Worm (Caenorhabditis elegans) whole organism, late embryonic: ENCODE data around the gene T22B2.5.

Experiments used
- Y22D7AL.16 ChIP-seq: sonication (generic microtip); optimal IDR thresholded peaks from 2 replicates; lab custom pipeline; 2016; ENCODE audit warnings: missing genetic modification characterization, missing compliant biosample characterization
- ama-1 ChIP-seq: fragments of 150-350 bp; optimal IDR thresholded peaks from 2 replicates; lab custom pipeline; 2014
- ceh-45 ChIP-seq: fragments of 200-800 bp; sonication (Bioruptor generic); IDR thresholded peaks from 2 replicates; pipeline ENCODE4 v1.3.6; 2022; ENCODE audit warnings: missing genetic modification reagents, missing genetic modification characterization, missing compliant biosample characterization
- dve-1 ChIP-seq: sonication (generic microtip); optimal IDR thresholded peaks from 2 replicates; lab custom pipeline; 2017; ENCODE audit warnings: antibody characterized with exemption, mild to moderate bottlenecking, missing genetic modification characterization, missing compliant biosample characterization
- elt-2 ChIP-seq: sonication (generic microtip); optimal IDR thresholded peaks from 2 replicates; lab custom pipeline; 2016; ENCODE audit warnings: missing genetic modification reagents, missing genetic modification characterization, missing compliant biosample characterization
- fkh-10 ChIP-seq: fragments of 150-350 bp; optimal IDR thresholded peaks from 2 replicates; lab custom pipeline; 2014; ENCODE audit warnings: missing biosample characterization, missing genetic modification reagents, missing genetic modification characterization
- nhr-11 ChIP-seq: fragments of 150-350 bp; optimal IDR thresholded peaks from 2 replicates; lab custom pipeline; 2014; ENCODE audit warnings: missing biosample characterization, missing genetic modification characterization
- npax-4 ChIP-seq: sonication (generic microtip); optimal IDR thresholded peaks from 2 replicates; lab custom pipeline; 2016; ENCODE audit warnings: missing genetic modification characterization, missing compliant biosample characterization
- pat-9 ChIP-seq: fragments of 200-800 bp; sonication (Bioruptor generic); optimal IDR thresholded peaks from 2 replicates; lab custom pipeline; 2018; ENCODE audit warnings: mild to moderate bottlenecking, missing genetic modification characterization, moderate library complexity, missing compliant biosample characterization
- pqm-1 ChIP-seq: sonication (generic microtip); optimal IDR thresholded peaks from 2 replicates; lab custom pipeline; 2016; ENCODE audit warnings: missing genetic modification characterization, missing compliant biosample characterization
- syd-9 ChIP-seq: sonication (generic microtip); optimal IDR thresholded peaks from 2 replicates; lab custom pipeline; 2016; ENCODE audit warnings: mild to moderate bottlenecking, missing genetic modification characterization, moderate library complexity, missing compliant biosample characterization
- tbx-2 ChIP-seq: sonication (generic microtip); optimal IDR thresholded peaks from 2 replicates; lab custom pipeline; 2016; ENCODE audit warnings: missing genetic modification characterization, missing compliant biosample characterization
- unc-42 ChIP-seq: sonication (generic microtip); optimal IDR thresholded peaks from 2 replicates; lab custom pipeline; 2016; ENCODE audit warnings: missing genotype, missing genetic modification characterization, missing compliant biosample characterization

DNA sequence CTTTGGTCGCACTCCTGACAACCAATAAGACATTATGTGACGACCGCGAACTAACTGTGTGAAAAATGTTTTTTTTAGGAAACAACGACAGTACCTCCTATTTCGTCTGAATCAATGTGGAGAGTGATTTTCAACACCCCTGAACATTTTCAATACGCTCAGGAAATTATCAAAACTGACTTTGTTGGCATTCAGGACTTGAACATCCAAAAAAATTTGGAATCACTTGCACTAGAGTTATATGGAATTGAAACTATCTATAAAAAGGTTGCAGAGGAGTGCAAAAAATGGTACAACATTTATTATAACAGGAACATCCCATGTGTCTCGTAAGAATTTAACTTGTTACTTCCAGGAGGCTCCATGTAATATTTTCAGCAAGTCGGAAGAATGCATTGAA lies 7.0 kb upstream of the T22B2.5 start:
- TF ChIP-seq ama-1 (lab: Kevin White, UChicago) (no peak), pat-9 (tag; lab: Kevin White, UChicago) (no peak), tbx-2 (tag; lab: Kevin White, UChicago) (no peak), fkh-10 (GFP tag; lab: Kevin White, UChicago) (no peak), pqm-1 (tag; lab: Kevin White, UChicago) (no peak), unc-42 (tag; lab: Kevin White, UChicago) (no peak), npax-4 (tag; lab: Kevin White, UChicago) (no peak), elt-2 (tag; lab: Kevin White, UChicago) (no peak), Y22D7AL.16 (tag; lab: Kevin White, UChicago) (no peak), ceh-45 (GFP tag; lab: Robert Waterston, UW) (no peak), nhr-11 (tag; lab: Kevin White, UChicago) (no peak), syd-9 (tag; lab: Kevin White, UChicago) (no peak), dve-1 (tag; lab: Kevin White, UChicago) (no peak)
